Fruit fly (Drosophila melanogaster): ENCODE measurements around the gene CG45690.

CG45690 gene

DNA sequence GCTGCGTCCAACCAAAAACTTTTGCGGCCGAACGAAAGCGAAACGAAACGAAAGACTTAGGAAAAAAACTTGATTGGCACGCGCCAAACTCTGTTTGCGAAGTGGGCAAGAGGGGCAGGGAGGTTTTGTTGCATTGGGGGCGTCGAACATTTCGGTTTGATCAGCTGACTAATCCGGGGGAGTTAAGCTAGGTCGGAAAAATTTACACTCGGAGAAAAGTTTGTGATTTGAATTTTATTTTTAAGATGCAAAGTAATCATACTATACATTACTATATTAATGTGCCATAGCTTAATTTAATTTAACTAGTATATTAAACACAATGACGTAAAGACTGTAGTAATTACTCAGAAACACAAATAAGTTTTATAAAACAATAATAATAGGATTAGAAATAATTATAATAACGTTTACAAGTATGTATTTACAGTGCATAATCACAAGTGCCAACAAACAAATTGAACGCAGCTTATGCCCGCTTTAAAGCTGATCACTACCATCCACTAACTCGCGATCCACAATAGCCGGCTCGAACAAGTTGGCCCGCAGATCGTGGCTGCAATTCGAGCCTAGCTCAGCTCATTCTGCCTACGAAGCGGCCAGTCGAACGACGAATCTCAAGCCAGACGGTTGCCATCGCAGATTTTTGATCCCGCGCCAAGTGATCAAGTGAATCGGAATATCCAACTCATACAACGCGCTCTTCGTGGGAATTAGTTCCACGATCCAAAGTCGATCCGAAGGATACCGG, 3.6 kb downstream of the CG45690 start, which contains the start of gene CG31871 (continued):
- peak in 1 of 2 experiments; percentile 77 for TF ChIP-seq eve (GFP tag; optimal IDR thresholded peaks at IDR 0.05)
- no peak; the same call in 1 of the 2 replicates for TF ChIP-seq MBD-R2 (GFP tag; IDR thresholded peaks at IDR 0.05)
- TF ChIP-seq vnd (GFP tag; IDR thresholded peaks at IDR 0.05; ENCODE audit: partially characterized antibody), result no peak
- no peak for TF ChIP-seq z (GFP tag; IDR thresholded peaks at IDR 0.05)
- TF ChIP-seq p53 (GFP tag; optimal IDR thresholded peaks at IDR 0.05), result no peak
- TF ChIP-seq lmd (GFP tag; IDR thresholded peaks at IDR 0.05), result peak; percentile 75
- TF ChIP-seq Neu2 (GFP tag; optimal IDR thresholded peaks at IDR 0.05; ENCODE audit: borderline replicate concordance), result no peak
- TF ChIP-seq nom (GFP tag; optimal IDR thresholded peaks at IDR 0.05), result no peak
- no peak for TF ChIP-seq CG4617 (GFP tag; optimal IDR thresholded peaks at IDR 0.05; ENCODE audit: borderline replicate concordance)
- peak; percentile 91 for TF ChIP-seq sd (tag; optimal IDR thresholded peaks at IDR 0.05)
- TF ChIP-seq CG31388 (GFP tag; optimal IDR thresholded peaks at IDR 0.05), result no peak
- TF ChIP-seq Asciz (GFP tag; optimal IDR thresholded peaks at IDR 0.05), result peak; percentile 77
- peak; percentile 35 for TF ChIP-seq CG1529 (GFP tag; optimal IDR thresholded peaks at IDR 0.05)
- TF ChIP-seq CG1647 (GFP tag; optimal IDR thresholded peaks at IDR 0.05), result no peak
- no peak for TF ChIP-seq CG30431 (GFP tag; optimal IDR thresholded peaks at IDR 0.05)
- TF ChIP-seq lbe (GFP tag; optimal IDR thresholded peaks at IDR 0.05), result no peak
- TF ChIP-seq CG6791 (GFP tag; IDR thresholded peaks at IDR 0.05; ENCODE audit: partially characterized antibody), result no peak
- no peak for TF ChIP-seq YL-1 (GFP tag; optimal IDR thresholded peaks at IDR 0.05)
- TF ChIP-seq Sry-β (GFP tag; optimal IDR thresholded peaks at IDR 0.05), result no peak
- no peak for TF ChIP-seq Awh (GFP tag; IDR thresholded peaks at IDR 0.05)
- peak; percentile 17 for TF ChIP-seq CG6654 (GFP tag; optimal IDR thresholded peaks at IDR 0.05)
- peak; percentile 79 for TF ChIP-seq vvl (GFP tag; IDR thresholded peaks at IDR 0.05)
- no peak for TF ChIP-seq CG14860 (GFP tag; IDR thresholded peaks at IDR 0.05; ENCODE audit: partially characterized antibody)
- TF ChIP-seq dysf (GFP tag; IDR thresholded peaks at IDR 0.05), result peak; percentile 81
- TF ChIP-seq CG3838 (GFP tag; optimal IDR thresholded peaks at IDR 0.05), result no peak
- TF ChIP-seq Gug (GFP tag; IDR thresholded peaks at IDR 0.05), result no peak
- no peak for TF ChIP-seq dati (GFP tag; IDR thresholded peaks at IDR 0.05)
- no peak for TF ChIP-seq CG16779 (GFP tag; IDR thresholded peaks at IDR 0.05)
- TF ChIP-seq CG8944 (GFP tag; optimal IDR thresholded peaks at IDR 0.05), result no peak
- peak; percentile 46 for TF ChIP-seq CG6813 (GFP tag; optimal IDR thresholded peaks at IDR 0.05)
- TF ChIP-seq CG1233 (GFP tag; optimal IDR thresholded peaks at IDR 0.05), result peak; percentile 53
- TF ChIP-seq CG9437 (GFP tag; optimal IDR thresholded peaks at IDR 0.05), result peak; percentile 65
- TF ChIP-seq gce (GFP tag; IDR thresholded peaks at IDR 0.05), result no peak
- no peak for TF ChIP-seq Doc2 (GFP tag; IDR thresholded peaks at IDR 0.05)
- peak; percentile 92 for TF ChIP-seq klu (GFP tag; IDR thresholded peaks at IDR 0.05)
- TF ChIP-seq CG7987 (GFP tag; optimal IDR thresholded peaks at IDR 0.05), result no peak
- 0 out of 3 replicates have a peak, but pooled peaks have one; percentile 44 for TF ChIP-seq H15 (GFP tag; IDR thresholded peaks at IDR 0.05)
- peak; percentile 68 for TF ChIP-seq esg (GFP tag; conservative IDR thresholded peaks at IDR 0.05)
- TF ChIP-seq CG18764 (GFP tag; optimal IDR thresholded peaks at IDR 0.05), result peak; percentile 20
- no peak for TF ChIP-seq mam (GFP tag; optimal IDR thresholded peaks at IDR 0.05)
- no peak for TF ChIP-seq otp (GFP tag; IDR thresholded peaks at IDR 0.05)
- TF ChIP-seq MESR4 (GFP tag; optimal IDR thresholded peaks at IDR 0.05), result no peak
- peak in 1 of 2 experiments; percentile 67 for TF ChIP-seq dpn (GFP tag; optimal IDR thresholded peaks at IDR 0.05)
- no peak for TF ChIP-seq Lim3 (GFP tag; IDR thresholded peaks at IDR 0.05)
- TF ChIP-seq CG4328 (GFP tag; optimal IDR thresholded peaks at IDR 0.05), result no peak
- TF ChIP-seq tgo (GFP tag; IDR thresholded peaks at IDR 0.05), result peak; percentile 77
- no peak for TF ChIP-seq CG4360 (GFP tag; IDR thresholded peaks at IDR 0.05)
- peak; percentile 57 for TF ChIP-seq Fer3 (tag; optimal IDR thresholded peaks at IDR 0.05)
- no peak for TF ChIP-seq lola (GFP tag; optimal IDR thresholded peaks at IDR 0.05)
- no peak for TF ChIP-seq luna (GFP tag; optimal IDR thresholded peaks at IDR 0.05)

All from whole organism, embryonic.